Worm (Caenorhabditis elegans) whole organism, L1 larva: ENCODE measurements around the gene nex-4.

Source experiments
- F16B12.6 ChIP-seq: fragments of 150-350 bp; optimal IDR thresholded peaks from 2 replicates; lab custom pipeline; 2014; ENCODE audit warnings: missing biosample characterization, missing genetic modification characterization
- alr-1 ChIP-seq: fragments of 200-800 bp; sonication (Bioruptor generic); optimal IDR thresholded peaks from 2 replicates; lab custom pipeline; 2018; ENCODE audit warnings: borderline replicate concordance, mild to moderate bottlenecking, missing genetic modification characterization, missing compliant biosample characterization
- ama-1 ChIP-seq: fragments of 150-350 bp; optimal IDR thresholded peaks from 2 replicates; lab custom pipeline; 2014
- blmp-1 ChIP-seq: fragments of 150-350 bp; optimal IDR thresholded peaks from 2 replicates; lab custom pipeline; 2014; ENCODE audit warnings: missing biosample characterization, missing genetic modification characterization
- ceh-8 ChIP-seq: fragments of 200-800 bp; sonication (Bioruptor generic); optimal IDR thresholded peaks from 2 replicates; lab custom pipeline; 2018; ENCODE audit warnings: mild to moderate bottlenecking, missing genetic modification characterization, moderate library complexity, missing compliant biosample characterization
- ceh-82 ChIP-seq, 3 experiments: fragments of 150-350 bp in 1 of 3; sonication (generic microtip) in 2 of 3; optimal IDR thresholded peaks; 2 replicates each; lab custom pipeline; 2014 to 2017; ENCODE audit warnings: missing biosample characterization in 3 of 3, missing genetic modification characterization in 3 of 3
- ceh-88 ChIP-seq: fragments of 200-800 bp; sonication (Bioruptor generic); IDR thresholded peaks from 2 replicates; pipeline ENCODE4 v1.3.6; 2022; ENCODE audit warnings: missing genetic modification characterization, missing compliant biosample characterization
- ceh-90 ChIP-seq: sonication (generic microtip); optimal IDR thresholded peaks from 2 replicates; lab custom pipeline; 2016; ENCODE audit warnings: missing genetic modification characterization, missing compliant biosample characterization
- ces-1 ChIP-seq: fragments of 150-350 bp; optimal IDR thresholded peaks from 2 replicates; lab custom pipeline; 2014; ENCODE audit warnings: missing biosample characterization, missing genetic modification reagents, missing genetic modification characterization
- dpl-1 ChIP-seq, 3 experiments: fragments of 150-350 bp in 2 of 3; sonication (generic microtip) in 1 of 3; optimal IDR thresholded peaks; 2 replicates each; lab custom pipeline; 2014 to 2017; ENCODE audit warnings: missing biosample characterization in 3 of 3, missing genetic modification characterization in 3 of 3, missing genetic modification reagents in 3 of 3
- dsc-1 ChIP-seq: sonication (generic microtip); optimal IDR thresholded peaks from 2 replicates; lab custom pipeline; 2016; ENCODE audit warnings: mild to moderate bottlenecking, missing genetic modification characterization, missing compliant biosample characterization
- egl-13 ChIP-seq: sonication (generic microtip); optimal IDR thresholded peaks from 2 replicates; lab custom pipeline; 2016; ENCODE audit warnings: missing genotype, missing genetic modification reagents, missing genetic modification characterization, missing compliant biosample characterization
- elt-3 ChIP-seq, 6 experiments: fragments of 150-350 bp in 1 of 6; sonication (generic microtip); optimal IDR thresholded peaks; 2 replicates each; lab custom pipeline; 2017 to 2018; ENCODE audit warnings: missing biosample characterization in 6 of 6, missing genetic modification characterization in 6 of 6, inconsistent platforms in 1 of 6
- ets-5 ChIP-seq: fragments of 200-800 bp; sonication (Bioruptor generic); IDR thresholded peaks from 2 replicates; pipeline ENCODE4 v1.3.6; 2022; ENCODE audit warnings: missing genetic modification characterization, missing compliant biosample characterization
- fkh-10 ChIP-seq: sonication (generic microtip); optimal IDR thresholded peaks from 2 replicates; lab custom pipeline; 2017; ENCODE audit warnings: missing biosample characterization, missing genetic modification reagents, missing genetic modification characterization
- fkh-8 ChIP-seq: sonication (generic microtip); optimal IDR thresholded peaks from 2 replicates; lab custom pipeline; 2016; ENCODE audit warnings: mild to moderate bottlenecking, missing genetic modification characterization, missing compliant biosample characterization
- fos-1 ChIP-seq: fragments of 150-350 bp; optimal IDR thresholded peaks from 2 replicates; lab custom pipeline; 2014; ENCODE audit warnings: missing biosample characterization, missing genetic modification characterization
- hlh-4 ChIP-seq: sonication (generic microtip); optimal IDR thresholded peaks from 2 replicates; lab custom pipeline; 2016; ENCODE audit warnings: mild to moderate bottlenecking, missing genetic modification characterization, missing compliant biosample characterization
- hpl-2 ChIP-seq: fragments of 150-350 bp; optimal IDR thresholded peaks from 2 replicates; lab custom pipeline; 2014; ENCODE audit warnings: missing biosample characterization, missing genetic modification reagents, missing genetic modification characterization
- irx-1 ChIP-seq: sonication (generic microtip); optimal IDR thresholded peaks from 2 replicates; lab custom pipeline; 2016; ENCODE audit warnings: missing genetic modification characterization, missing compliant biosample characterization
- isw-1 ChIP-seq: fragments of 200-800 bp; sonication (Bioruptor generic); IDR thresholded peaks from 2 replicates; pipeline ENCODE4 v1.3.6; 2022; ENCODE audit warnings: missing genetic modification characterization, missing compliant biosample characterization
- jun-1 ChIP-seq: fragments of 150-350 bp; optimal IDR thresholded peaks from 2 replicates; lab custom pipeline; 2014; ENCODE audit warnings: missing biosample characterization, missing genetic modification reagents, missing genetic modification characterization
- lin-14 ChIP-seq: fragments of 200-800 bp; sonication (Bioruptor generic); optimal IDR thresholded peaks from 2 replicates; lab custom pipeline; 2018; ENCODE audit warnings: mild to moderate bottlenecking, missing genetic modification characterization, moderate library complexity, missing compliant biosample characterization
- lin-15B ChIP-seq: fragments of 150-350 bp; sonication (generic microtip); optimal IDR thresholded peaks from 3 replicates; lab custom pipeline; 2014; ENCODE audit warnings: missing biosample characterization, missing genetic modification characterization
- lin-35 ChIP-seq, 2 experiments: fragments of 150-350 bp; optimal IDR thresholded peaks; 2 replicates each; lab custom pipeline; 2014; ENCODE audit warnings: missing biosample characterization in 2 of 2, missing genetic modification characterization in 2 of 2, missing genetic modification reagents in 2 of 2
- lin-39 ChIP-seq: fragments of 150-350 bp; optimal IDR thresholded peaks from 2 replicates; lab custom pipeline; 2014; ENCODE audit warnings: missing biosample characterization, missing genetic modification reagents, missing genetic modification characterization
- lir-3 ChIP-seq: sonication (generic microtip); optimal IDR thresholded peaks from 2 replicates; lab custom pipeline; 2016; ENCODE audit warnings: mild to moderate bottlenecking, missing genetic modification characterization, moderate library complexity, missing compliant biosample characterization; ENCODE audit not compliant: poor library complexity
- lsy-2 ChIP-seq, 2 experiments: fragments of 150-350 bp; optimal IDR thresholded peaks; 2 replicates each; lab custom pipeline; 2014; ENCODE audit warnings: missing biosample characterization in 2 of 2, missing genetic modification characterization in 2 of 2
- mab-9 ChIP-seq: fragments of 200-800 bp; sonication (Bioruptor generic); IDR thresholded peaks from 2 replicates; pipeline ENCODE4 v1.3.6; 2022; ENCODE audit warnings: missing genetic modification reagents, missing genetic modification characterization, missing compliant biosample characterization
- nhr-11 ChIP-seq: fragments of 150-350 bp; optimal IDR thresholded peaks from 2 replicates; lab custom pipeline; 2014; ENCODE audit warnings: missing biosample characterization, missing genetic modification characterization
- nhr-12 ChIP-seq: sonication (generic microtip); optimal IDR thresholded peaks from 2 replicates; lab custom pipeline; 2017; ENCODE audit warnings: missing biosample characterization, missing genetic modification characterization
- nhr-19 ChIP-seq: fragments of 200-800 bp; sonication (Bioruptor generic); conservative IDR thresholded peaks from 2 replicates; pipeline ENCODE4 v1.3.6; 2022; ENCODE audit warnings: missing genetic modification characterization, missing compliant biosample characterization
- nhr-20 ChIP-seq: sonication (generic microtip); optimal IDR thresholded peaks from 2 replicates; lab custom pipeline; 2016; ENCODE audit warnings: mild to moderate bottlenecking, missing genetic modification characterization, missing compliant biosample characterization
- nhr-237 ChIP-seq: fragments of 150-350 bp; optimal IDR thresholded peaks from 2 replicates; lab custom pipeline; 2014; ENCODE audit warnings: missing biosample characterization, missing genetic modification characterization
- nhr-28 ChIP-seq: fragments of 150-350 bp; optimal IDR thresholded peaks from 2 replicates; lab custom pipeline; 2014; ENCODE audit warnings: missing biosample characterization, missing genetic modification characterization
- nhr-47 ChIP-seq: sonication (generic microtip); optimal IDR thresholded peaks from 2 replicates; lab custom pipeline; 2016; ENCODE audit warnings: mild to moderate bottlenecking, missing genetic modification characterization, moderate library complexity, missing compliant biosample characterization
- nhr-71 ChIP-seq: sonication (generic microtip); optimal IDR thresholded peaks from 2 replicates; lab custom pipeline; 2016; ENCODE audit warnings: mild to moderate bottlenecking, missing genetic modification characterization, moderate library complexity, missing compliant biosample characterization
- nhr-77 ChIP-seq: fragments of 150-350 bp; optimal IDR thresholded peaks from 2 replicates; lab custom pipeline; 2014; ENCODE audit warnings: missing biosample characterization, missing genetic modification characterization
- nhr-84 ChIP-seq: sonication (generic microtip); optimal IDR thresholded peaks from 2 replicates; lab custom pipeline; 2017; ENCODE audit warnings: missing biosample characterization, missing genetic modification characterization
- rnt-1 ChIP-seq: sonication (generic microtip); optimal IDR thresholded peaks from 2 replicates; lab custom pipeline; 2016; ENCODE audit warnings: mild to moderate bottlenecking, missing genetic modification characterization, moderate library complexity, missing compliant biosample characterization
- snpc-4 ChIP-seq: fragments of 150-350 bp; optimal IDR thresholded peaks from 2 replicates; lab custom pipeline; 2014; ENCODE audit warnings: missing biosample characterization, missing genetic modification characterization
- snu-23 ChIP-seq: sonication (generic microtip); optimal IDR thresholded peaks from 2 replicates; lab custom pipeline; 2016; ENCODE audit warnings: missing genetic modification characterization, missing compliant biosample characterization
- sox-4 ChIP-seq: sonication (generic microtip); optimal IDR thresholded peaks from 2 replicates; lab custom pipeline; 2016; ENCODE audit warnings: missing genetic modification characterization, missing compliant biosample characterization
- sup-37 ChIP-seq: fragments of 200-800 bp; sonication (Bioruptor generic); optimal IDR thresholded peaks from 2 replicates; lab custom pipeline; 2018; ENCODE audit warnings: mild to moderate bottlenecking, missing genetic modification characterization, missing compliant biosample characterization
- swsn-7 ChIP-seq: sonication (generic microtip); optimal IDR thresholded peaks from 2 replicates; lab custom pipeline; 2016; ENCODE audit warnings: missing genetic modification characterization, missing compliant biosample characterization
- unc-130 ChIP-seq: fragments of 150-350 bp; optimal IDR thresholded peaks from 2 replicates; lab custom pipeline; 2017; ENCODE audit warnings: missing biosample characterization, missing genetic modification characterization, inconsistent platforms
- unc-30 ChIP-seq: sonication (generic microtip); optimal IDR thresholded peaks from 2 replicates; lab custom pipeline; 2017; ENCODE audit warnings: missing biosample characterization, missing genetic modification characterization
- unc-62 ChIP-seq: fragments of 150-350 bp; optimal IDR thresholded peaks from 2 replicates; lab custom pipeline; 2014; ENCODE audit warnings: missing biosample characterization, missing genetic modification reagents, missing genetic modification characterization
- unc-98 ChIP-seq: fragments of 200-800 bp; sonication (Bioruptor generic); IDR thresholded peaks from 2 replicates; pipeline ENCODE4 v1.3.6; 2022; ENCODE audit warnings: missing genetic modification characterization, missing compliant biosample characterization
- xbp-1 ChIP-seq: sonication (generic microtip); optimal IDR thresholded peaks from 2 replicates; lab custom pipeline; 2016; ENCODE audit warnings: missing genetic modification characterization, missing compliant biosample characterization
- zip-4 ChIP-seq: fragments of 200-800 bp; sonication (Bioruptor generic); optimal IDR thresholded peaks from 2 replicates; lab custom pipeline; 2018; ENCODE audit warnings: mild to moderate bottlenecking, missing genetic modification characterization, moderate library complexity, missing compliant biosample characterization
- ztf-11 ChIP-seq, 2 experiments: sonication (generic microtip); optimal IDR thresholded peaks; 2 replicates each; lab custom pipeline; 2016 to 2017; ENCODE audit warnings: missing genetic modification characterization in 2 of 2, missing biosample characterization in 1 of 2, missing compliant biosample characterization in 1 of 2

Gene nex-4

DNA sequence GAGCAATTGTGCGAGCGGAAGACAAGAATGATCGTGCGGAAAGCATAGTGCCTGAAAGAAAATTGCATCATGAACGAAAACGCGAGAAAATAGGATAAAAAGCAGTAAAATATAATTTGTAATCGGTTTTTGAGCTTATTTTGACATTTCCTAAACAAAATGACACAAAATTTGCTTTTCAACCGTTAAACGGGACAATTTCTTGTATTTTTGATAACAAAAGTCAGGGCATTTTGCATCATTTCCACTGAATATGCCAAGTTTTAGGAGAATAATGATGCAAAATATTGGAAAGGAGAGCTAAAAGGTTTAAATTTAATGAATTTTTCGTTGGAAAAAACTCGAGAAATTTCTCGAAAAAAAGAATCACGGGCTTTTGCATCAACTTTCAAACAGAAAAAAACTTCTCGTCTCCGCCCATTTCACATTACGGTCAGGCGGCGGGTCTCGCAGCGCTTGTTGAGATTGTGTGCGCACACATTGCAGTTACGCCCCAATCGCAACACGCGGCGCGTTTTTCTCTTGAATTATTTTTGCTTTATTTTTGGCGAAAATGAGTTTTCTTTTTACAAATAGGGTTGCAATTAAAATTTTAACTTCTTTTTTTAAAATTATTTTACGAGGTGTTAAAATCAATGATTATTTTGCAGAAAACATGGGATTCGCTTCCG is 24.4 kb upstream of the nex-4 start, which contains the start of the genes hsp-6 and C37H5.5:
Gene hsp-6, minus strand, starts transcription at position 51 of the 671 bp plus-strand sequence.
Gene C37H5.5, plus strand, starts transcription at position 651 of the 671 bp plus-strand sequence.
- TF ChIP-seq ceh-8 (no peak), unc-62 (GFP tag; lab: Kevin White, UChicago) (no peak), nhr-20 (tag; lab: Kevin White, UChicago) (peak; percentile 88), F16B12.6 (tag; lab: Kevin White, UChicago) (peak; percentile 21), lir-3 (tag; lab: Kevin White, UChicago) (no peak), ces-1 (GFP tag; lab: Kevin White, UChicago) (no peak), nhr-237 (peak; percentile 25), unc-30 (tag; lab: Kevin White, UChicago) (no peak), ets-5 (GFP tag; lab: Robert Waterston, UW) (no peak), irx-1 (tag; lab: Kevin White, UChicago) (peak; percentile 55), sox-4 (tag; lab: Kevin White, UChicago) (peak; percentile 40), lin-35 (GFP tag; optimal IDR thresholded peaks at IDR 0.05; lab: Kevin White, UChicago) (peak; percentile 66 to 84), ama-1 (lab: Kevin White, UChicago) (peak; percentile 19), unc-130 (tag; lab: Kevin White, UChicago) (peak; percentile 75), nhr-47 (tag; lab: Kevin White, UChicago) (peak; percentile 83), snu-23 (peak; percentile 92), lsy-2 (tag; optimal IDR thresholded peaks at IDR 0.05; lab: Kevin White, UChicago) (peak; percentile 87 to 95), alr-1 (tag; lab: Kevin White, UChicago) (no peak), lin-15B (tag; lab: Kevin White, UChicago) (peak; percentile 78), blmp-1 (no peak), swsn-7 (peak; percentile 79), nhr-28 (tag; lab: Kevin White, UChicago) (no peak), dsc-1 (tag; lab: Kevin White, UChicago) (peak; percentile 42), mab-9 (GFP tag; lab: Robert Waterston, UW) (peak; percentile 18; the same call in 1 of the 2 replicates), ceh-82 (tag; optimal IDR thresholded peaks at IDR 0.05; lab: Kevin White, UChicago) (peak; percentile 36 to 89 (median 51)), ztf-11 (tag; optimal IDR thresholded peaks at IDR 0.05; lab: Kevin White, UChicago) (no peak), lin-39 (tag; lab: Kevin White, UChicago) (peak; percentile 20), nhr-77 (tag; lab: Kevin White, UChicago) (peak; percentile 55), ceh-88 (GFP tag; lab: Robert Waterston, UW) (no peak), fkh-8 (tag; lab: Kevin White, UChicago) (peak; percentile 78), nhr-19 (GFP tag; lab: Robert Waterston, UW) (peak; percentile 75), nhr-11 (tag; lab: Kevin White, UChicago) (no peak), hlh-4 (tag; lab: Kevin White, UChicago) (no peak), isw-1 (peak; percentile 84), hpl-2 (GFP tag; lab: Kevin White, UChicago) (no peak), snpc-4 (peak; percentile 72), jun-1 (tag; lab: Kevin White, UChicago) (peak; percentile 27), nhr-71 (tag; lab: Kevin White, UChicago) (peak; percentile 91), zip-4 (GFP tag; lab: Kevin White, UChicago) (peak; percentile 31), fkh-10 (GFP tag; lab: Kevin White, UChicago) (no peak), rnt-1 (tag; lab: Kevin White, UChicago) (peak; percentile 84), elt-3 (tag; optimal IDR thresholded peaks at IDR 0.05; lab: Kevin White, UChicago) (peak in 2 of 6 experiments; percentile 23 to 82), lin-14 (GFP tag; lab: Kevin White, UChicago) (no peak), xbp-1 (tag; lab: Kevin White, UChicago) (peak; percentile 72), egl-13 (tag; lab: Kevin White, UChicago) (peak; percentile 53), ceh-90 (tag; lab: Kevin White, UChicago) (no peak), dpl-1 (GFP tag; optimal IDR thresholded peaks at IDR 0.05; lab: Kevin White, UChicago) (peak; percentile 59 to 77 (median 74)), fos-1 (tag; lab: Kevin White, UChicago) (peak; percentile 10), nhr-12 (tag; lab: Kevin White, UChicago) (no peak), sup-37 (GFP tag; lab: Kevin White, UChicago) (no peak), unc-98 (GFP tag; lab: Robert Waterston, UW) (no peak), nhr-84 (tag; lab: Kevin White, UChicago) (no peak)
